Fruit fly (Drosophila melanogaster) whole organism, embryonic: ENCODE measurements around the gene Jon99Ciii.

Source experiments
- CG10959 ChIP-seq: fragments of 200-800 bp; sonication (Bioruptor generic); IDR thresholded peaks from 2 replicates; pipeline ENCODE4 v1.3.6; 2022; ENCODE audit warnings: missing biosample characterization, missing genetic modification characterization
- CG14710 ChIP-seq: fragments of 200-800 bp; sonication (Bioruptor generic); optimal IDR thresholded peaks from 3 replicates; lab custom pipeline; 2019; ENCODE audit warnings: missing biosample characterization, mild to moderate bottlenecking, missing genetic modification characterization, moderate library complexity
- CG15269 ChIP-seq: fragments of 200-800 bp; sonication (Bioruptor generic); optimal IDR thresholded peaks from 2 replicates; lab custom pipeline; 2018; ENCODE audit warnings: missing biosample characterization, mild to moderate bottlenecking, missing genetic modification characterization, moderate library complexity
- CG17568 ChIP-seq: fragments of 200-800 bp; sonication (Bioruptor generic); optimal IDR thresholded peaks from 2 replicates; lab custom pipeline; 2018; ENCODE audit warnings: missing biosample characterization, mild to moderate bottlenecking, missing genetic modification characterization, moderate library complexity
- Gug ChIP-seq: fragments of 200-800 bp; sonication (Bioruptor generic); IDR thresholded peaks from 4 replicates; pipeline ENCODE4 v1.3.6; 2022; ENCODE audit warnings: missing biosample characterization, missing genetic modification characterization
- Mrtf ChIP-seq: fragments of 200-800 bp; sonication (Bioruptor generic); IDR thresholded peaks from 3 replicates; pipeline ENCODE4 v1.3.6; 2022; ENCODE audit warnings: missing biosample characterization, missing genetic modification characterization
- crp ChIP-seq, 2 experiments: fragments of 200-800 bp; sonication (Bioruptor generic); optimal IDR thresholded peaks; 2 replicates in 1 of 2; 3 replicates in 1 of 2; lab custom pipeline; 2017; ENCODE audit warnings: missing biosample characterization in 2 of 2, missing genetic modification characterization in 2 of 2, mild to moderate bottlenecking in 1 of 2, moderate library complexity in 1 of 2
- dmrt11E ChIP-seq: fragments of 200-800 bp; sonication (Bioruptor generic); optimal IDR thresholded peaks from 3 replicates; lab custom pipeline; 2018; ENCODE audit warnings: missing biosample characterization, mild to moderate bottlenecking, missing genetic modification characterization, moderate library complexity
- hkb ChIP-seq, 2 experiments: fragments of 200-800 bp in 1 of 2; fragments of >200 bp in 1 of 2; sonication (Bioruptor generic) in 1 of 2; IDR thresholded peaks in 1 of 2; optimal IDR thresholded peaks in 1 of 2; 2 replicates each; pipeline versions ENCODE4 v1.3.6 to Lab custom; 2017 to 2022; ENCODE audit warnings: missing biosample characterization in 1 of 2, missing genetic modification characterization in 1 of 2
- sqz ChIP-seq: fragments of 200-800 bp; sonication (Bioruptor generic); optimal IDR thresholded peaks from 3 replicates; lab custom pipeline; 2018; ENCODE audit warnings: missing biosample characterization, mild to moderate bottlenecking, missing genetic modification characterization
- yki ChIP-seq: fragments of >200 bp; optimal IDR thresholded peaks from 3 replicates; lab custom pipeline; 2018

- TF ChIP-seq sqz (GFP tag; lab: Kevin White, UChicago) = no peak
- TF ChIP-seq dmrt11E (tag; lab: Kevin White, UChicago) = no peak
- no peak for TF ChIP-seq hkb (optimal IDR thresholded peaks at IDR 0.05; lab: Kevin White, UChicago)
- TF ChIP-seq hkb (GFP tag; IDR thresholded peaks at IDR 0.05; lab: Robert Waterston, UW) = no peak
- no peak for TF ChIP-seq CG17568 (GFP tag; lab: Kevin White, UChicago)
- no peak for TF ChIP-seq Mrtf (GFP tag; lab: Robert Waterston, UW)
- TF ChIP-seq CG10959 (GFP tag; lab: Robert Waterston, UW) = no peak
- TF ChIP-seq CG15269 (tag; lab: Kevin White, UChicago) = no peak
- no peak for TF ChIP-seq CG14710 (tag; lab: Kevin White, UChicago)
- no peak for TF ChIP-seq yki (lab: Kevin White, UChicago)
- TF ChIP-seq crp (GFP tag; optimal IDR thresholded peaks at IDR 0.05; lab: Kevin White, UChicago) = no peak
- no peak for TF ChIP-seq Gug (GFP tag; lab: Robert Waterston, UW)
Observed at dm6 chr3R:29926089-29926488, 4.1 kb downstream of the Jon99Ciii start, which contains the start of gene Jon99Ci.
